Worm (Caenorhabditis elegans) whole organism, young adult: Measurements from ENCODE around the gene unc-4.
A peak's percentile ranks its signal among the peaks of the same experiment; 100 is the strongest.

Source experiments
- B0035.1 ChIP-seq: sonication (generic microtip); optimal IDR thresholded peaks from 2 replicates; lab custom pipeline; 2016; ENCODE audit warnings: missing genetic modification characterization, mild to moderate bottlenecking, missing compliant biosample characterization, missing genotype, missing genetic modification reagents
- C06A6.2 ChIP-seq: fragments of 200-800 bp; sonication (Bioruptor generic); conservative IDR thresholded peaks from 2 replicates; pipeline ENCODE4 v1.3.6; 2022; ENCODE audit warnings: missing genetic modification characterization, missing compliant biosample characterization
- D2030.7 ChIP-seq: fragments of 200-800 bp; sonication (Bioruptor generic); IDR thresholded peaks from 2 replicates; pipeline ENCODE4 v1.3.6; 2022; ENCODE audit warnings: missing genetic modification reagents, missing genetic modification characterization, missing compliant biosample characterization
- F22D6.2 ChIP-seq: sonication (generic microtip); optimal IDR thresholded peaks from 2 replicates; lab custom pipeline; 2016; ENCODE audit warnings: mild to moderate bottlenecking, missing genetic modification characterization, missing compliant biosample characterization
- F23B12.7 ChIP-seq: sonication (generic microtip); optimal IDR thresholded peaks from 2 replicates; lab custom pipeline; 2017; ENCODE audit warnings: missing genetic modification characterization, mild to moderate bottlenecking, missing compliant biosample characterization, antibody characterized with exemption, moderate library complexity; ENCODE audit not compliant: insufficient read depth
- F39B2.1 ChIP-seq: fragments of 200-800 bp; sonication (Bioruptor generic); IDR thresholded peaks from 2 replicates; pipeline ENCODE4 v1.3.6; 2022; ENCODE audit warnings: missing genetic modification reagents, missing genetic modification characterization, missing compliant biosample characterization
- F52B5.7 ChIP-seq: sonication (generic microtip); optimal IDR thresholded peaks from 2 replicates; lab custom pipeline; 2016; ENCODE audit warnings: mild to moderate bottlenecking, missing genetic modification characterization, missing compliant biosample characterization
- F57A8.1 ChIP-seq: fragments of 200-800 bp; sonication (Bioruptor generic); optimal IDR thresholded peaks from 2 replicates; lab custom pipeline; 2018; ENCODE audit warnings: mild to moderate bottlenecking, missing genetic modification characterization, moderate library complexity, missing compliant biosample characterization
- T26A5.8 ChIP-seq: sonication (generic microtip); optimal IDR thresholded peaks from 2 replicates; lab custom pipeline; 2016; ENCODE audit warnings: missing genetic modification characterization, missing compliant biosample characterization
- Y95B8A.8 ChIP-seq: fragments of 200-800 bp; sonication (Bioruptor generic); IDR thresholded peaks from 2 replicates; pipeline ENCODE4 v1.3.6; 2022; ENCODE audit warnings: missing genetic modification reagents, missing genetic modification characterization, missing compliant biosample characterization
- aptf-3 ChIP-seq: fragments of 200-800 bp; sonication (Bioruptor generic); IDR thresholded peaks from 2 replicates; pipeline ENCODE4 v1.3.6; 2022; ENCODE audit warnings: missing genetic modification characterization, missing compliant biosample characterization
- ccch-3 ChIP-seq: fragments of 200-800 bp; sonication (Bioruptor generic); optimal IDR thresholded peaks from 2 replicates; lab custom pipeline; 2018; ENCODE audit warnings: mild to moderate bottlenecking, missing genetic modification characterization, missing compliant biosample characterization
- ceh-40 ChIP-seq: fragments of 200-800 bp; sonication (Bioruptor generic); IDR thresholded peaks from 2 replicates; pipeline ENCODE4 v1.3.6; 2022; ENCODE audit warnings: missing genetic modification characterization, missing compliant biosample characterization
- ceh-79 ChIP-seq: sonication (generic microtip); optimal IDR thresholded peaks from 2 replicates; lab custom pipeline; 2017; ENCODE audit warnings: mild to moderate bottlenecking, missing genetic modification characterization, missing compliant biosample characterization
- ceh-91 ChIP-seq: fragments of 200-800 bp; sonication (Bioruptor generic); IDR thresholded peaks from 2 replicates; pipeline ENCODE4 v1.3.6; 2022; ENCODE audit warnings: missing genetic modification reagents, missing genetic modification characterization, missing compliant biosample characterization
- chd-7 ChIP-seq: sonication (generic microtip); optimal IDR thresholded peaks from 2 replicates; lab custom pipeline; 2016; ENCODE audit warnings: mild to moderate bottlenecking, missing genetic modification characterization, moderate library complexity, missing compliant biosample characterization
- dpff-1 ChIP-seq: sonication (generic microtip); optimal IDR thresholded peaks from 2 replicates; lab custom pipeline; 2017; ENCODE audit warnings: mild to moderate bottlenecking, missing genetic modification characterization, missing compliant biosample characterization
- egl-44 ChIP-seq: fragments of 200-800 bp; sonication (Bioruptor generic); IDR thresholded peaks from 2 replicates; pipeline ENCODE4 v1.3.6; 2022; ENCODE audit warnings: missing genetic modification reagents, missing genetic modification characterization, missing compliant biosample characterization
- fkh-3 ChIP-seq: sonication (generic microtip); optimal IDR thresholded peaks from 2 replicates; lab custom pipeline; 2016; ENCODE audit warnings: mild to moderate bottlenecking, missing genetic modification characterization, missing compliant biosample characterization
- hlh-26 ChIP-seq: fragments of 200-800 bp; sonication (Bioruptor generic); conservative IDR thresholded peaks from 2 replicates; pipeline ENCODE4 v1.3.6; 2022; ENCODE audit warnings: missing genetic modification reagents, missing genetic modification characterization, missing compliant biosample characterization
- hmg-1.2 ChIP-seq: fragments of 200-800 bp; sonication (Bioruptor generic); IDR thresholded peaks from 2 replicates; pipeline ENCODE4 v1.3.6; 2022; ENCODE audit warnings: missing genetic modification reagents, missing genetic modification characterization, missing compliant biosample characterization
- let-607 ChIP-seq, 2 experiments: fragments of 200-800 bp in 1 of 2; sonication (Bioruptor generic) in 1 of 2; sonication (generic microtip) in 1 of 2; optimal IDR thresholded peaks; 2 replicates each; lab custom pipeline; 2016 to 2018; ENCODE audit warnings: mild to moderate bottlenecking in 2 of 2, missing compliant biosample characterization in 2 of 2, missing genetic modification characterization in 2 of 2, moderate library complexity in 2 of 2, missing genotype in 1 of 2
- lin-26 ChIP-seq: fragments of 200-800 bp; sonication (Bioruptor generic); IDR thresholded peaks from 2 replicates; pipeline ENCODE4 v1.3.6; 2022; ENCODE audit warnings: missing genetic modification reagents, missing genetic modification characterization, missing compliant biosample characterization
- lin-40 ChIP-seq: sonication (generic microtip); optimal IDR thresholded peaks from 2 replicates; lab custom pipeline; 2016; ENCODE audit warnings: missing genetic modification characterization, mild to moderate bottlenecking, missing compliant biosample characterization, missing genotype, missing genetic modification reagents
- lir-1 ChIP-seq: fragments of 200-800 bp; sonication (Bioruptor generic); conservative IDR thresholded peaks from 2 replicates; pipeline ENCODE4 v1.3.6; 2022; ENCODE audit warnings: missing genetic modification reagents, missing genetic modification characterization, missing compliant biosample characterization
- madf-6 ChIP-seq: fragments of 200-800 bp; sonication (Bioruptor generic); IDR thresholded peaks from 2 replicates; pipeline ENCODE4 v1.3.6; 2022; ENCODE audit warnings: missing genetic modification reagents, missing genetic modification characterization, missing compliant biosample characterization
- mcd-1 ChIP-seq: fragments of 200-800 bp; sonication (Bioruptor generic); IDR thresholded peaks from 2 replicates; pipeline ENCODE4 v1.3.6; 2022; ENCODE audit warnings: missing genetic modification reagents, missing genetic modification characterization, missing compliant biosample characterization
- mel-28 ChIP-seq: sonication (generic microtip); optimal IDR thresholded peaks from 2 replicates; lab custom pipeline; 2016; ENCODE audit warnings: borderline replicate concordance, mild to moderate bottlenecking, missing genetic modification characterization, missing compliant biosample characterization
- mes-4 ChIP-seq: sonication (generic microtip); optimal IDR thresholded peaks from 2 replicates; lab custom pipeline; 2016; ENCODE audit warnings: missing genotype, missing genetic modification characterization, missing compliant biosample characterization
- nfya-2 ChIP-seq: fragments of 200-800 bp; sonication (Bioruptor generic); IDR thresholded peaks from 2 replicates; pipeline ENCODE4 v1.3.6; 2022; ENCODE audit warnings: missing genetic modification reagents, missing genetic modification characterization, missing compliant biosample characterization
- nfyb-1 ChIP-seq: fragments of 200-800 bp; sonication (Bioruptor generic); IDR thresholded peaks from 2 replicates; pipeline ENCODE4 v1.3.6; 2022; ENCODE audit warnings: missing genetic modification reagents, missing genetic modification characterization, missing compliant biosample characterization
- nhr-179 ChIP-seq: sonication (generic microtip); optimal IDR thresholded peaks from 2 replicates; lab custom pipeline; 2016; ENCODE audit warnings: mild to moderate bottlenecking, missing genetic modification characterization, missing compliant biosample characterization
- nhr-90 ChIP-seq: sonication (generic microtip); optimal IDR thresholded peaks from 2 replicates; lab custom pipeline; 2016; ENCODE audit warnings: missing genotype, mild to moderate bottlenecking, missing genetic modification characterization, missing compliant biosample characterization
- repo-1 ChIP-seq: sonication (generic microtip); optimal IDR thresholded peaks from 2 replicates; lab custom pipeline; 2017; ENCODE audit warnings: mild to moderate bottlenecking, missing genetic modification characterization, missing compliant biosample characterization
- rpc-1 ChIP-seq, 2 experiments: fragments of 150-350 bp in 1 of 2; sonication (generic microtip) in 1 of 2; optimal IDR thresholded peaks; 2 replicates each; lab custom pipeline; 2014 to 2018; ENCODE audit warnings: missing biosample characterization in 1 of 2, missing genetic modification characterization in 1 of 2, missing genetic modification reagents in 1 of 2, missing genotype in 1 of 2
- sdz-38 ChIP-seq: sonication (generic microtip); optimal IDR thresholded peaks from 2 replicates; lab custom pipeline; 2016; ENCODE audit warnings: missing genotype, missing genetic modification characterization, missing compliant biosample characterization
- snpc-1.1 ChIP-seq: sonication (generic microtip); optimal IDR thresholded peaks from 2 replicates; lab custom pipeline; 2017; ENCODE audit warnings: missing genetic modification characterization, mild to moderate bottlenecking, missing compliant biosample characterization, antibody characterized with exemption, moderate library complexity, missing genotype, missing genetic modification reagents; ENCODE audit not compliant: insufficient read depth
- snpc-1.3 ChIP-seq: sonication (generic microtip); optimal IDR thresholded peaks from 2 replicates; lab custom pipeline; 2017; ENCODE audit warnings: missing genetic modification characterization, mild to moderate bottlenecking, missing compliant biosample characterization, antibody characterized with exemption, moderate library complexity, missing genotype, missing genetic modification reagents; ENCODE audit not compliant: insufficient read depth
- snpc-3.4 ChIP-seq: sonication (generic microtip); optimal IDR thresholded peaks from 2 replicates; lab custom pipeline; 2017; ENCODE audit warnings: missing genetic modification characterization, mild to moderate bottlenecking, missing compliant biosample characterization, antibody characterized with exemption, moderate library complexity, missing genotype, missing genetic modification reagents
- somi-1 ChIP-seq: fragments of 200-800 bp; sonication (Bioruptor generic); optimal IDR thresholded peaks from 2 replicates; lab custom pipeline; 2018; ENCODE audit warnings: mild to moderate bottlenecking, missing genetic modification characterization, missing compliant biosample characterization
- sptf-2 ChIP-seq: fragments of 200-800 bp; sonication (Bioruptor generic); optimal IDR thresholded peaks from 2 replicates; lab custom pipeline; 2018; ENCODE audit warnings: mild to moderate bottlenecking, missing genetic modification characterization, missing compliant biosample characterization
- tbp1 ChIP-seq: fragments of 200-800 bp; sonication (Bioruptor generic); optimal IDR thresholded peaks from 2 replicates; lab custom pipeline; 2018; ENCODE audit warnings: mild to moderate bottlenecking, missing genetic modification characterization, missing compliant biosample characterization
- tbx-9 ChIP-seq: sonication (generic microtip); optimal IDR thresholded peaks from 2 replicates; lab custom pipeline; 2016; ENCODE audit warnings: borderline replicate concordance, missing genetic modification characterization, inconsistent platforms, missing compliant biosample characterization
- tlf-1 ChIP-seq: fragments of 200-800 bp; sonication (Bioruptor generic); optimal IDR thresholded peaks from 2 replicates; lab custom pipeline; 2018; ENCODE audit warnings: mild to moderate bottlenecking, missing genetic modification characterization, missing compliant biosample characterization
- unc-130 ChIP-seq: sonication (generic microtip); optimal IDR thresholded peaks from 2 replicates; lab custom pipeline; 2016; ENCODE audit warnings: missing genetic modification reagents, missing genetic modification characterization, missing compliant biosample characterization
- unc-62 ChIP-seq: fragments of 150-350 bp; optimal IDR thresholded peaks from 2 replicates; lab custom pipeline; 2014; ENCODE audit warnings: missing biosample characterization, missing genetic modification reagents, missing genetic modification characterization
- ztf-3 ChIP-seq: fragments of 200-800 bp; sonication (Bioruptor generic); optimal IDR thresholded peaks from 2 replicates; lab custom pipeline; 2018; ENCODE audit warnings: mild to moderate bottlenecking, missing genetic modification characterization, missing compliant biosample characterization
- ztf-6 ChIP-seq: fragments of 200-800 bp; sonication (Bioruptor generic); IDR thresholded peaks from 2 replicates; pipeline ENCODE4 v1.3.6; 2022; ENCODE audit warnings: missing genetic modification reagents, missing genetic modification characterization, missing compliant biosample characterization

The unc-4 gene

DNA sequence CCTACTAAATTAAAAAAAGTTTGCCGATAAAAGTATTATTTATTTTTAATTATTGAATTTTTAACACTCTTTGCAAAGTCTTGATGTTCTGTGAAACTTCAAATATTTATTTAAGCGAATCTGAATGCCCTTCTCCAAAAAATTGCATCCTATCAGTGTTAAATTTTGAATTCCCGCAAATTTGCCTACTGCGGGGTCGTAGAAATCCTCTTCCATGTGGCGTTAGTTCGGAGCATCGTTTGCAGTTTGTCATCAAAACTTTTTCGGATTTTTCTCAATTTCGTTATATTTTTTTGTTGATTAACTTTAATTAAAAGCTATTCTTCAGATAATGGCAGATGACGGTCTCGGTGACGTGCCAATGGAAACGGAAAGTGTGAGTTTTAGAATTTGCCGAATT, 40.3 kb upstream of the unc-4 start, which contains the start of gene ufd-3:
TSS of gene ufd-3 (plus strand) at position 324 of the 400 bp plus-strand sequence.
- TF ChIP-seq lin-26 (GFP tag; lab: Robert Waterston, UW) (no peak), snpc-1.1 (tag; lab: Kevin White, UChicago) (no peak), F57A8.1 (GFP tag; lab: Kevin White, UChicago) (no peak), egl-44 (GFP tag; lab: Robert Waterston, UW) (0 out of 2 replicates have a peak, but pooled peaks have one; percentile 55), repo-1 (tag; lab: Kevin White, UChicago) (peak; percentile 1), mes-4 (tag; lab: Kevin White, UChicago) (no peak), tlf-1 (peak; percentile 45), T26A5.8 (tag; lab: Kevin White, UChicago) (no peak), lir-1 (GFP tag; lab: Robert Waterston, UW) (0 out of 2 replicates have a peak, but pooled peaks have one; percentile 30), dpff-1 (tag; lab: Kevin White, UChicago) (no peak), unc-130 (peak; percentile 90), C06A6.2 (GFP tag; lab: Robert Waterston, UW) (no peak), somi-1 (GFP tag; lab: Kevin White, UChicago) (peak; percentile 51), sdz-38 (tag; lab: Kevin White, UChicago) (no peak), lin-40 (tag; lab: Kevin White, UChicago) (no peak), nhr-179 (no peak), B0035.1 (tag; lab: Kevin White, UChicago) (peak; percentile 58), hmg-1.2 (GFP tag; lab: Robert Waterston, UW) (peak; percentile 42), unc-62 (GFP tag; lab: Kevin White, UChicago) (no peak), snpc-3.4 (tag; lab: Kevin White, UChicago) (peak; percentile 58), madf-6 (GFP tag; lab: Robert Waterston, UW) (peak; percentile 75), let-607 (tag; optimal IDR thresholded peaks at IDR 0.05; lab: Kevin White, UChicago) (peak in 1 of 2 experiments; percentile 33), nfyb-1 (GFP tag; lab: Robert Waterston, UW) (no peak), ceh-79 (tag; lab: Kevin White, UChicago) (no peak), sptf-2 (no peak), rpc-1 (optimal IDR thresholded peaks at IDR 0.05; lab: Kevin White, UChicago) (no peak), rpc-1 (tag; optimal IDR thresholded peaks at IDR 0.05; lab: Kevin White, UChicago) (no peak), ccch-3 (GFP tag; lab: Kevin White, UChicago) (peak; percentile 72), aptf-3 (GFP tag; lab: Robert Waterston, UW) (no peak), Y95B8A.8 (GFP tag; lab: Robert Waterston, UW) (no peak), nfya-2 (0 out of 2 replicates have a peak, but pooled peaks have one; percentile 45), D2030.7 (GFP tag; lab: Robert Waterston, UW) (peak; percentile 65), snpc-1.3 (tag; lab: Kevin White, UChicago) (peak; percentile 29), ceh-91 (GFP tag; lab: Robert Waterston, UW) (peak; percentile 19; the same call in 1 of the 2 replicates), F22D6.2 (peak; percentile 37), hlh-26 (GFP tag; lab: Robert Waterston, UW) (no peak), nhr-90 (tag; lab: Kevin White, UChicago) (no peak), fkh-3 (tag; lab: Kevin White, UChicago) (no peak), F23B12.7 (tag; lab: Kevin White, UChicago) (peak; percentile 64), tbx-9 (tag; lab: Kevin White, UChicago) (no peak), ztf-3 (GFP tag; lab: Kevin White, UChicago) (no peak), F39B2.1 (no peak), ceh-40 (GFP tag; lab: Robert Waterston, UW) (no peak), ztf-6 (GFP tag; lab: Robert Waterston, UW) (no peak), tbp1 (GFP tag; lab: Kevin White, UChicago) (peak; percentile 42), mel-28 (tag; lab: Kevin White, UChicago) (no peak), chd-7 (tag; lab: Kevin White, UChicago) (no peak), mcd-1 (peak; percentile 72), F52B5.7 (no peak)
